Worm (Caenorhabditis elegans) whole organism, L2 larva: ENCODE measurements around the gene syp-2.

ENCODE experiments used
- R02D3.7 ChIP-seq: fragments of 150-350 bp; optimal IDR thresholded peaks from 2 replicates; lab custom pipeline; 2014; ENCODE audit warnings: missing biosample characterization, missing genetic modification characterization
- ama-1 ChIP-seq: fragments of 150-350 bp; optimal IDR thresholded peaks from 2 replicates; lab custom pipeline; 2018; ENCODE audit warnings: inconsistent platforms
- blmp-1 ChIP-seq: sonication (generic microtip); optimal IDR thresholded peaks from 2 replicates; lab custom pipeline; 2017; ENCODE audit warnings: missing genetic modification characterization, mild to moderate bottlenecking, missing compliant biosample characterization, antibody characterized with exemption, moderate library complexity; ENCODE audit not compliant: insufficient read depth
- elt-3 ChIP-seq: sonication (generic microtip); optimal IDR thresholded peaks from 2 replicates; lab custom pipeline; 2017; ENCODE audit warnings: missing biosample characterization, missing genetic modification characterization
- lin-39 ChIP-seq: fragments of 150-350 bp; optimal IDR thresholded peaks from 2 replicates; lab custom pipeline; 2014; ENCODE audit warnings: missing biosample characterization, missing genetic modification reagents, missing genetic modification characterization
- mdl-1 ChIP-seq, 2 experiments: fragments of 150-350 bp in 1 of 2; sonication (generic microtip) in 1 of 2; optimal IDR thresholded peaks; 2 replicates each; lab custom pipeline; 2017; ENCODE audit warnings: missing biosample characterization in 2 of 2, missing genetic modification characterization in 2 of 2
- nhr-237 ChIP-seq: fragments of 150-350 bp; optimal IDR thresholded peaks from 2 replicates; lab custom pipeline; 2014; ENCODE audit warnings: missing biosample characterization, missing genetic modification characterization
- nhr-77 ChIP-seq: fragments of 150-350 bp; optimal IDR thresholded peaks from 2 replicates; lab custom pipeline; 2014; ENCODE audit warnings: missing biosample characterization, missing genetic modification characterization
- skn-1 ChIP-seq: sonication (generic microtip); optimal IDR thresholded peaks from 2 replicates; lab custom pipeline; 2017; ENCODE audit warnings: missing biosample characterization, missing genetic modification characterization
- snpc-4 ChIP-seq: fragments of 150-350 bp; optimal IDR thresholded peaks from 2 replicates; lab custom pipeline; 2014; ENCODE audit warnings: missing biosample characterization, missing genetic modification characterization
- unc-39 ChIP-seq: fragments of 150-350 bp; optimal IDR thresholded peaks from 2 replicates; lab custom pipeline; 2014; ENCODE audit warnings: missing biosample characterization, missing genetic modification characterization
- zag-1 ChIP-seq: fragments of 150-350 bp; optimal IDR thresholded peaks from 2 replicates; lab custom pipeline; 2014; ENCODE audit warnings: missing biosample characterization, missing genetic modification characterization
- ztf-11 ChIP-seq: sonication (generic microtip); optimal IDR thresholded peaks from 2 replicates; lab custom pipeline; 2017; ENCODE audit warnings: missing biosample characterization, missing genetic modification characterization

ce11 chrV:5584833-5585232 lies 48.5 kb downstream of the syp-2 start, which contains the start of gene CD4.11:
- TF ChIP-seq nhr-237 (tag; lab: Kevin White, UChicago) (no peak), skn-1 (no peak), nhr-77 (no peak), ama-1 (lab: Kevin White, UChicago) (no peak), blmp-1 (tag; lab: Kevin White, UChicago) (no peak), R02D3.7 (tag; lab: Kevin White, UChicago) (no peak), snpc-4 (tag; lab: Kevin White, UChicago) (no peak), lin-39 (tag; lab: Kevin White, UChicago) (no peak), mdl-1 (tag; optimal IDR thresholded peaks at IDR 0.05; lab: Kevin White, UChicago) (no peak), unc-39 (no peak), ztf-11 (tag; lab: Kevin White, UChicago) (no peak), elt-3 (tag; lab: Kevin White, UChicago) (no peak), zag-1 (tag; lab: Kevin White, UChicago) (no peak)
